Fruit fly (Drosophila melanogaster) whole organism, embryonic: ENCODE measurements around the gene Hr4.
A peak's percentile ranks its signal among the peaks of the same experiment; 100 is the strongest.

Source experiments
- B-H1 ChIP-seq: fragments of 200-800 bp; sonication (Bioruptor generic); IDR thresholded peaks from 3 replicates; pipeline ENCODE4 v1.3.6; 2022; ENCODE audit warnings: missing biosample characterization, missing genetic modification characterization
- Bdp1 ChIP-seq: fragments of 200-800 bp; sonication (Bioruptor generic); optimal IDR thresholded peaks from 3 replicates; lab custom pipeline; 2016; ENCODE audit warnings: missing biosample characterization, missing genetic modification characterization
- CG10462 ChIP-seq: fragments of 200-800 bp; sonication (Bioruptor generic); optimal IDR thresholded peaks from 2 replicates; lab custom pipeline; 2016; ENCODE audit warnings: missing biosample characterization, missing genetic modification characterization
- CG11456 ChIP-seq: fragments of 200-800 bp; sonication (Bioruptor generic); IDR thresholded peaks from 3 replicates; pipeline ENCODE4 v1.3.6; 2022; ENCODE audit warnings: missing biosample characterization, missing genetic modification characterization
- CG13123 ChIP-seq: fragments of 200-800 bp; sonication (Bioruptor generic); optimal IDR thresholded peaks from 2 replicates; lab custom pipeline; 2016; ENCODE audit warnings: missing biosample characterization, missing genetic modification characterization
- CG13296 ChIP-seq: fragments of 200-800 bp; sonication (Bioruptor generic); optimal IDR thresholded peaks from 3 replicates; lab custom pipeline; 2018; ENCODE audit warnings: missing biosample characterization, mild to moderate bottlenecking, missing genetic modification characterization
- CG14667 ChIP-seq: fragments of 200-800 bp; sonication (Bioruptor generic); IDR thresholded peaks from 2 replicates; pipeline ENCODE4 v1.3.6; 2022; ENCODE audit warnings: missing biosample characterization, missing genetic modification characterization
- CG16815 ChIP-seq: fragments of 200-800 bp; sonication (Bioruptor generic); optimal IDR thresholded peaks from 3 replicates; lab custom pipeline; 2017; ENCODE audit warnings: missing biosample characterization, mild to moderate bottlenecking, missing genetic modification characterization
- CG17186 ChIP-seq: fragments of 200-800 bp; sonication (Bioruptor generic); optimal IDR thresholded peaks from 3 replicates; lab custom pipeline; 2017; ENCODE audit warnings: missing biosample characterization, missing genetic modification reagents, missing genetic modification characterization
- CG17568 ChIP-seq: fragments of 200-800 bp; sonication (Bioruptor generic); optimal IDR thresholded peaks from 2 replicates; lab custom pipeline; 2018; ENCODE audit warnings: missing biosample characterization, mild to moderate bottlenecking, missing genetic modification characterization, moderate library complexity
- CG18262 ChIP-seq: fragments of 200-800 bp; optimal IDR thresholded peaks from 3 replicates; lab custom pipeline; 2019; ENCODE audit warnings: missing biosample characterization, mild to moderate bottlenecking, missing genetic modification characterization, moderate library complexity
- CG1832 ChIP-seq: fragments of 200-800 bp; sonication (Bioruptor generic); optimal IDR thresholded peaks from 2 replicates; lab custom pipeline; 2017; ENCODE audit warnings: missing biosample characterization, mild to moderate bottlenecking, missing genetic modification characterization, inconsistent platforms
- CG2678 ChIP-seq: fragments of 200-800 bp; sonication (Bioruptor generic); optimal IDR thresholded peaks from 3 replicates; lab custom pipeline; 2019; ENCODE audit warnings: missing biosample characterization, mild to moderate bottlenecking, missing genetic modification characterization, moderate library complexity
- CG30403 ChIP-seq: fragments of 200-800 bp; sonication (Bioruptor generic); optimal IDR thresholded peaks from 3 replicates; lab custom pipeline; 2016; ENCODE audit warnings: missing biosample characterization, missing genetic modification characterization
- CG30431 ChIP-seq: fragments of 200-800 bp; sonication (Bioruptor generic); optimal IDR thresholded peaks from 2 replicates; lab custom pipeline; 2017; ENCODE audit warnings: missing biosample characterization, missing genetic modification characterization
- CG33557 ChIP-seq: fragments of 200-800 bp; sonication (Bioruptor generic); optimal IDR thresholded peaks from 2 replicates; lab custom pipeline; 2019; ENCODE audit warnings: missing biosample characterization, mild to moderate bottlenecking, missing genetic modification characterization, moderate library complexity
- CG3838 ChIP-seq: fragments of 200-800 bp; sonication (Bioruptor generic); optimal IDR thresholded peaks from 3 replicates; lab custom pipeline; 2016; ENCODE audit warnings: missing biosample characterization, missing genetic modification characterization
- CG5245 ChIP-seq: fragments of 200-800 bp; sonication (Bioruptor generic); optimal IDR thresholded peaks from 3 replicates; lab custom pipeline; 2016; ENCODE audit warnings: missing biosample characterization, missing genetic modification characterization
- CG7987 ChIP-seq: fragments of 200-800 bp; sonication (Bioruptor generic); optimal IDR thresholded peaks from 2 replicates; lab custom pipeline; 2018; ENCODE audit warnings: missing biosample characterization, mild to moderate bottlenecking, missing genetic modification characterization, moderate library complexity
- CoRest ChIP-seq: fragments of 200-800 bp; sonication (Bioruptor generic); optimal IDR thresholded peaks from 3 replicates; lab custom pipeline; 2018; ENCODE audit warnings: missing biosample characterization, mild to moderate bottlenecking, missing genetic modification characterization, moderate library complexity
- Drgx ChIP-seq: fragments of 200-800 bp; sonication (Bioruptor generic); IDR thresholded peaks from 2 replicates; pipeline ENCODE4 v1.3.6; 2022; ENCODE audit warnings: missing biosample characterization, missing genetic modification characterization
- Fer3 ChIP-seq: fragments of 200-800 bp; sonication (Bioruptor generic); optimal IDR thresholded peaks from 2 replicates; lab custom pipeline; 2018; ENCODE audit warnings: missing biosample characterization, mild to moderate bottlenecking, missing genetic modification characterization, moderate library complexity
- Gsc ChIP-seq: fragments of 200-800 bp; sonication (Bioruptor generic); IDR thresholded peaks from 2 replicates; pipeline ENCODE4 v1.3.6; 2022; ENCODE audit warnings: missing biosample characterization, missing genetic modification characterization
- HLHmδ ChIP-seq: fragments of 200-800 bp; sonication (Bioruptor generic); optimal IDR thresholded peaks from 2 replicates; lab custom pipeline; 2018; ENCODE audit warnings: missing biosample characterization, mild to moderate bottlenecking, missing genetic modification characterization, moderate library complexity
- Nf-YB ChIP-seq: fragments of 200-800 bp; sonication (Bioruptor generic); optimal IDR thresholded peaks from 3 replicates; lab custom pipeline; 2019; ENCODE audit warnings: missing biosample characterization, mild to moderate bottlenecking, missing genetic modification characterization, moderate library complexity
- Rfx ChIP-seq: fragments of 200-800 bp; sonication (Bioruptor generic); IDR thresholded peaks from 2 replicates; pipeline ENCODE4 v1.3.6; 2022; ENCODE audit warnings: missing biosample characterization, missing genetic modification characterization
- Sin3A ChIP-seq: fragments of >200 bp; optimal IDR thresholded peaks from 2 replicates; lab custom pipeline; 2018
- ac ChIP-seq: fragments of 200-800 bp; sonication (Bioruptor generic); optimal IDR thresholded peaks from 3 replicates; lab custom pipeline; 2017; ENCODE audit warnings: missing biosample characterization, mild to moderate bottlenecking, missing genetic modification characterization
- ato ChIP-seq: fragments of 200-800 bp; sonication (Bioruptor generic); IDR thresholded peaks from 2 replicates; pipeline ENCODE4 v1.3.6; 2022; ENCODE audit warnings: missing biosample characterization, missing genetic modification characterization; ENCODE audit not compliant: partially characterized antibody
- chinmo ChIP-seq: fragments of 200-800 bp; sonication (Bioruptor generic); IDR thresholded peaks from 4 replicates; pipeline ENCODE4 v1.3.6; 2022; ENCODE audit warnings: missing biosample characterization, missing genetic modification characterization; ENCODE audit not compliant: partially characterized antibody
- croc ChIP-seq: fragments of 200-800 bp; sonication (Bioruptor generic); conservative IDR thresholded peaks from 3 replicates; pipeline ENCODE4 v1.3.6; 2022; ENCODE audit warnings: missing biosample characterization, missing genetic modification characterization
- dmrt11E ChIP-seq: fragments of 200-800 bp; sonication (Bioruptor generic); optimal IDR thresholded peaks from 3 replicates; lab custom pipeline; 2018; ENCODE audit warnings: missing biosample characterization, mild to moderate bottlenecking, missing genetic modification characterization, moderate library complexity
- eve ChIP-seq, 2 experiments: fragments of >200 bp; optimal IDR thresholded peaks; 2 replicates each; lab custom pipeline; 2017; ENCODE audit warnings: missing biosample characterization in 2 of 2, missing genetic modification characterization in 2 of 2
- eyg ChIP-seq: fragments of 200-800 bp; sonication (Bioruptor generic); optimal IDR thresholded peaks from 3 replicates; lab custom pipeline; 2016; ENCODE audit warnings: missing biosample characterization, missing genetic modification characterization
- gsb-n ChIP-seq: fragments of 200-800 bp; sonication (Bioruptor generic); optimal IDR thresholded peaks from 3 replicates; lab custom pipeline; 2018; ENCODE audit warnings: missing biosample characterization, mild to moderate bottlenecking, missing genetic modification characterization
- hbn ChIP-seq: fragments of 200-800 bp; sonication (Bioruptor generic); IDR thresholded peaks from 2 replicates; pipeline ENCODE4 v1.3.6; 2022; ENCODE audit warnings: missing biosample characterization, missing genetic modification characterization; ENCODE audit not compliant: partially characterized antibody
- inv ChIP-seq: fragments of 200-800 bp; sonication (Bioruptor generic); IDR thresholded peaks from 2 replicates; pipeline ENCODE4 v1.3.6; 2022; ENCODE audit warnings: missing biosample characterization, missing genetic modification characterization; ENCODE audit not compliant: partially characterized antibody
- org-1 ChIP-seq: fragments of 200-800 bp; sonication (Bioruptor generic); optimal IDR thresholded peaks from 2 replicates; lab custom pipeline; 2017; ENCODE audit warnings: missing biosample characterization, missing genetic modification characterization
- pb ChIP-seq: fragments of 200-800 bp; sonication (Bioruptor generic); optimal IDR thresholded peaks from 3 replicates; lab custom pipeline; 2016; ENCODE audit warnings: missing biosample characterization, missing genetic modification characterization
- pnt ChIP-seq: fragments of 200-800 bp; sonication (Bioruptor generic); optimal IDR thresholded peaks from 3 replicates; lab custom pipeline; 2016; ENCODE audit warnings: missing biosample characterization, missing genetic modification characterization
- row ChIP-seq: fragments of 200-800 bp; sonication (Bioruptor generic); IDR thresholded peaks from 3 replicates; pipeline ENCODE4 v1.3.6; 2022; ENCODE audit warnings: missing biosample characterization, missing genetic modification characterization
- sens ChIP-seq: fragments of 200-800 bp; sonication (Bioruptor generic); peaks from one replicate; lab custom pipeline; 2016; ENCODE audit warnings: missing biosample characterization, missing genetic modification characterization
- sens-2 ChIP-seq: fragments of 200-800 bp; sonication (Bioruptor generic); IDR thresholded peaks from 2 replicates; pipeline ENCODE4 v1.3.6; 2022; ENCODE audit warnings: missing biosample characterization, missing genetic modification characterization
- slou ChIP-seq: fragments of 200-800 bp; sonication (Bioruptor generic); optimal IDR thresholded peaks from 3 replicates; lab custom pipeline; 2016; ENCODE audit warnings: missing biosample characterization, missing genetic modification characterization
- sug ChIP-seq: fragments of 200-800 bp; optimal IDR thresholded peaks from 2 replicates; lab custom pipeline; 2019; ENCODE audit warnings: missing biosample characterization, mild to moderate bottlenecking, missing genetic modification characterization, moderate library complexity
- tin ChIP-seq: fragments of 200-800 bp; sonication (Bioruptor generic); optimal IDR thresholded peaks from 3 replicates; lab custom pipeline; 2016; ENCODE audit warnings: missing biosample characterization, missing genetic modification characterization
- unpg ChIP-seq: fragments of 200-800 bp; sonication (Bioruptor generic); optimal IDR thresholded peaks from 3 replicates; lab custom pipeline; 2018; ENCODE audit warnings: missing biosample characterization, mild to moderate bottlenecking, missing genetic modification characterization, moderate library complexity
- vfl ChIP-seq: fragments of 200-800 bp; sonication (Bioruptor generic); optimal IDR thresholded peaks from 2 replicates; lab custom pipeline; 2016; ENCODE audit warnings: missing biosample characterization, missing genetic modification characterization
- wdn ChIP-seq: fragments of 200-800 bp; sonication (Bioruptor generic); IDR thresholded peaks from 2 replicates; pipeline ENCODE4 v1.3.6; 2022; ENCODE audit warnings: missing biosample characterization, missing genetic modification characterization

Hr4 gene

DNA sequence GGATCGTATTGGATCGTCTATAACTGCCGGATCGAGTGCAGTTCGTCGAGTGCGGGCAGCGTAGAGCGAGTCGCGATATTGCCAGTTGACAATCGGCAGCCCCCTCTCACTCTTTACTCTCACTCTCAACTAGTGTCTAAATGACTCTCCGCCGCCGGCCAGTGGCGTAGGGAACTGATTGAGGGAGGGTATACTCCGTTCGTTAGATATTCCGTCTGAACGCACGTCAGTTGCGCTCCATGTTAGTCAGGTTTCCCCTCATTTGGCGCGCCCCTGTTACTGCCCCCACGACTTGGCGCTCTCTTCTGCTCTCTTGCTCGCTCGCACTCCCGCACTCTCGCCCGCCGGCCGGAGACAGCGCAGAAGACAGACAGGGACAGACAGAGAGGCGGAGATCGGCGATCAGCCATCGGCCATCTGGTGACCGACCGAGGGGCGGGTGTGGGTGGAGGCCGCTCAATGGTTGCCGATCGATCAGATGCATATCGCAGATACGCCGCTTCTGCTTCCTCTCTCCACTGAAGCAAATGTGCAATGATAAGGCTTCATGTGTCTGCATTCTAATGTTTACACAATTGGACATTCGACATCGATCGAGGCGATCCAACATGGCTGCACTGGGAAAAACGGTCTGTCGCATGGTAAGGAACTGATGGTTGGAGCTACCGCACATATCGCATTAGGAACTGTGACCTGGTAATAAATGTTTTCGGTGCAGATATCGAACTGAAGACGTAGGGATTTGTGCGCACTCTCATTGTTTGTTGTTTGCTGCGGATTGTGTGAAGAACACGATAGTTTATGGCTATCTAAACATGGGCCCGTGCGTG is 108.5 kb downstream of the Hr4 start, which contains the start of gene moody (continued):
- TF ChIP-seq sens (GFP tag; lab: Kevin White, UChicago) (peak; percentile 99), vfl (peak; percentile 97), CG2678 (tag; lab: Kevin White, UChicago) (peak; percentile 97), org-1 (GFP tag; lab: Kevin White, UChicago) (peak; percentile 95), CG13296 (GFP tag; lab: Kevin White, UChicago) (peak; percentile 98), CG33557 (GFP tag; lab: Kevin White, UChicago) (peak; percentile 86), wdn (GFP tag; lab: Robert Waterston, UW) (peak; percentile 99), row (GFP tag; lab: Robert Waterston, UW) (peak; percentile 100), tin (GFP tag; lab: Kevin White, UChicago) (peak; percentile 98), CG7987 (peak; percentile 97), eve (GFP tag; optimal IDR thresholded peaks at IDR 0.05; lab: Kevin White, UChicago) (no peak), ac (GFP tag; lab: Kevin White, UChicago) (peak; percentile 57), Bdp1 (GFP tag; lab: Kevin White, UChicago) (peak; percentile 88), eyg (GFP tag; lab: Kevin White, UChicago) (peak; percentile 96), CG16815 (peak; percentile 95), Fer3 (tag; lab: Kevin White, UChicago) (peak; percentile 97), pb (GFP tag; lab: Kevin White, UChicago) (peak; percentile 97), HLHmδ (GFP tag; lab: Kevin White, UChicago) (peak; percentile 97), ato (GFP tag; lab: Robert Waterston, UW) (no peak), CG14667 (peak; percentile 98), hbn (GFP tag; lab: Robert Waterston, UW) (peak; percentile 48; the same call in 1 of the 2 replicates), B-H1 (GFP tag; lab: Robert Waterston, UW) (peak; percentile 96), CG10462 (GFP tag; lab: Kevin White, UChicago) (peak; percentile 89), CG13123 (GFP tag; lab: Kevin White, UChicago) (peak; percentile 94), croc (GFP tag; lab: Robert Waterston, UW) (peak; percentile 90), sug (peak; percentile 97), CG17186 (GFP tag; lab: Kevin White, UChicago) (peak; percentile 80), Rfx (GFP tag; lab: Robert Waterston, UW) (peak; percentile 100), CG17568 (GFP tag; lab: Kevin White, UChicago) (peak; percentile 93), gsb-n (peak; percentile 85), dmrt11E (tag; lab: Kevin White, UChicago) (peak; percentile 81), CG3838 (peak; percentile 83), CG1832 (peak; percentile 92), CoRest (tag; lab: Kevin White, UChicago) (peak; percentile 95), Sin3A (lab: Kevin White, UChicago) (no peak), unpg (peak; percentile 96), CG30403 (GFP tag; lab: Kevin White, UChicago) (peak; percentile 98), Nf-YB (GFP tag; lab: Kevin White, UChicago) (peak; percentile 78), sens-2 (GFP tag; lab: Robert Waterston, UW) (peak; percentile 97), chinmo (GFP tag; lab: Robert Waterston, UW) (peak; percentile 88; the same call in 1 of the 4 replicates), Gsc (GFP tag; lab: Robert Waterston, UW) (peak; percentile 93), pnt (peak; percentile 97), CG11456 (GFP tag; lab: Robert Waterston, UW) (peak; percentile 100), CG5245 (GFP tag; lab: Kevin White, UChicago) (peak; percentile 97), inv (GFP tag; lab: Robert Waterston, UW) (no peak), CG18262 (peak; percentile 89), Drgx (GFP tag; lab: Robert Waterston, UW) (peak; percentile 99), slou (peak; percentile 87), CG30431 (GFP tag; lab: Kevin White, UChicago) (peak; percentile 95)
